Worm (Caenorhabditis elegans) whole organism, L4/young adult: ENCODE results near the gene F54F12.1.

Experiments used
- W03F9.2 ChIP-seq: fragments of 150-350 bp; optimal IDR thresholded peaks from 2 replicates; lab custom pipeline; 2014; ENCODE audit warnings: missing biosample characterization, missing genetic modification characterization
- dao-5 ChIP-seq: sonication (generic microtip); optimal IDR thresholded peaks from 2 replicates; lab custom pipeline; 2016; ENCODE audit warnings: missing genotype, missing genetic modification characterization, moderate library complexity, missing compliant biosample characterization

DNA sequence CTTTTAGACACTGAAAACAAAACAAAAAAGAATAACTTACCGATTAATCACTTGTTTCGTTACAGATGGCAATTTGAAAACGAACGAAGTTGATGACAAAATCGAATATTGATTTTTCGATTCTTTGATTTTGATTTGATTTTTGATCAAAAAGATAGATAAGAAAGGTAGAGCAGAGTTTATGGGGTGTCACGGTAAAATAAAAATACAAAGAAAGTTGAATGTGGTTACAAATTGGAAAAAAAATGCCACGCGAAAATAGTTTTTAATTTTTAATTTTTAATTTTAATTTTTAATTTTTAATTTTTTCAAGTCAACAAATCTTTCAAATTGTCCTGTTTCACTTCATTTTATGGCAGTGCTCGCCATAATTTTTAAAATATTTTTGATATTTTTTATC is at the start of gene F54F12.1:
- TF ChIP-seq W03F9.2 (tag; lab: Kevin White, UChicago) (no peak), dao-5 (no peak)
